Worm (Caenorhabditis elegans) whole organism, early embryonic: ENCODE data around the gene dmsr-14.

Experiments
- B0310.2 ChIP-seq: sonication (generic microtip); optimal IDR thresholded peaks from 2 replicates; lab custom pipeline; 2016; ENCODE audit warnings: mild to moderate bottlenecking, missing genetic modification characterization, missing compliant biosample characterization
- F13C5.2 ChIP-seq: sonication (generic microtip); optimal IDR thresholded peaks from 2 replicates; lab custom pipeline; 2017; ENCODE audit warnings: mild to moderate bottlenecking, missing genetic modification characterization, inconsistent platforms, missing compliant biosample characterization
- aly-1 ChIP-seq: sonication (generic microtip); optimal IDR thresholded peaks from 2 replicates; lab custom pipeline; 2016; ENCODE audit warnings: missing genetic modification characterization, missing compliant biosample characterization
- ama-1 ChIP-seq: fragments of 150-350 bp; optimal IDR thresholded peaks from 2 replicates; lab custom pipeline; 2014
- ceh-13 ChIP-seq: fragments of 200-800 bp; sonication (Bioruptor generic); optimal IDR thresholded peaks from 2 replicates; lab custom pipeline; 2018; ENCODE audit warnings: mild to moderate bottlenecking, missing genetic modification characterization, missing compliant biosample characterization
- ceh-36 ChIP-seq: sonication (generic microtip); optimal IDR thresholded peaks from 2 replicates; lab custom pipeline; 2016; ENCODE audit warnings: missing genetic modification characterization, inconsistent platforms, missing compliant biosample characterization
- ets-7 ChIP-seq: sonication (generic microtip); optimal IDR thresholded peaks from 2 replicates; lab custom pipeline; 2016; ENCODE audit warnings: missing genotype, missing genetic modification characterization, missing compliant biosample characterization
- flt-1 ChIP-seq: fragments of 200-800 bp; sonication (Bioruptor generic); IDR thresholded peaks from 2 replicates; pipeline ENCODE4 v1.3.6; 2022; ENCODE audit warnings: missing genetic modification characterization, missing compliant biosample characterization
- hmbx-1 ChIP-seq: sonication (generic microtip); optimal IDR thresholded peaks from 2 replicates; lab custom pipeline; 2016; ENCODE audit warnings: mild to moderate bottlenecking, missing genetic modification characterization, missing compliant biosample characterization
- hmg-4 ChIP-seq: fragments of 200-800 bp; sonication (Bioruptor generic); optimal IDR thresholded peaks from 2 replicates; lab custom pipeline; 2018; ENCODE audit warnings: mild to moderate bottlenecking, missing genetic modification characterization, missing compliant biosample characterization
- hnd-1 ChIP-seq: sonication (generic microtip); optimal IDR thresholded peaks from 2 replicates; lab custom pipeline; 2016; ENCODE audit warnings: missing genetic modification characterization, missing compliant biosample characterization
- pes-1 ChIP-seq: fragments of 200-800 bp; sonication (Bioruptor generic); IDR thresholded peaks from 2 replicates; pipeline ENCODE4 v1.3.6; 2022; ENCODE audit warnings: missing genetic modification reagents, missing genetic modification characterization, missing compliant biosample characterization
- scrt-1 ChIP-seq: fragments of 200-800 bp; sonication (Bioruptor generic); IDR thresholded peaks from 2 replicates; pipeline ENCODE4 v1.3.6; 2022; ENCODE audit warnings: missing genetic modification characterization, missing compliant biosample characterization
- sea-1 ChIP-seq: fragments of 200-800 bp; sonication (Bioruptor generic); conservative IDR thresholded peaks from 2 replicates; pipeline ENCODE4 v1.3.6; 2022; ENCODE audit warnings: missing genetic modification characterization, missing compliant biosample characterization
- tbx-11 ChIP-seq: fragments of 200-800 bp; sonication (Bioruptor generic); IDR thresholded peaks from 2 replicates; pipeline ENCODE4 v1.3.6; 2022; ENCODE audit warnings: missing genetic modification characterization, missing compliant biosample characterization
- tbx-37 ChIP-seq: fragments of 200-800 bp; sonication (Bioruptor generic); conservative IDR thresholded peaks from 2 replicates; pipeline ENCODE4 v1.3.6; 2022; ENCODE audit warnings: missing genetic modification reagents, missing genetic modification characterization, missing compliant biosample characterization
- tra-4 ChIP-seq: sonication (generic microtip); optimal IDR thresholded peaks from 2 replicates; lab custom pipeline; 2017; ENCODE audit warnings: missing genetic modification characterization, missing compliant biosample characterization

dmsr-14 gene

ce11 chrV:6817184-6817583, at the start of gene dmsr-14:
Gene dmsr-14, minus strand, starts transcription at chrV:6817284.
- no peak for TF ChIP-seq hmg-4 (GFP tag; lab: Kevin White, UChicago)
- no peak for TF ChIP-seq ceh-13
- TF ChIP-seq pes-1, result no peak
- no peak for TF ChIP-seq hmbx-1
- TF ChIP-seq tbx-37, result no peak
- TF ChIP-seq sea-1 (GFP tag; lab: Robert Waterston, UW), result no peak
- TF ChIP-seq ceh-36, result no peak
- TF ChIP-seq ama-1, result no peak
- no peak for TF ChIP-seq tra-4
- no peak for TF ChIP-seq F13C5.2 (tag; lab: Kevin White, UChicago)
- TF ChIP-seq hnd-1 (tag; lab: Kevin White, UChicago), result no peak
- TF ChIP-seq B0310.2, result no peak
- no peak for TF ChIP-seq flt-1 (GFP tag; lab: Robert Waterston, UW)
- TF ChIP-seq scrt-1 (GFP tag; lab: Robert Waterston, UW), result no peak
- no peak for TF ChIP-seq ets-7
- no peak for TF ChIP-seq tbx-11 (GFP tag; lab: Robert Waterston, UW)
- TF ChIP-seq aly-1 (tag; lab: Kevin White, UChicago), result no peak

- no peak for TF ChIP-seq hmg-4 (GFP tag; lab: Kevin White, UChicago)
- TF ChIP-seq hmbx-1, result no peak
- TF ChIP-seq aly-1 (tag; lab: Kevin White, UChicago), result no peak
- no peak for TF ChIP-seq scrt-1 (GFP tag; lab: Robert Waterston, UW)
- no peak for TF ChIP-seq tbx-37
- no peak for TF ChIP-seq ceh-13
- TF ChIP-seq tra-4, result no peak
- TF ChIP-seq ets-7, result no peak
These were observed 37.6 kb upstream of the dmsr-14 start, which contains the start of gene gpa-10 for ce11 chrV:6854711-6855110. Gene gpa-10, minus strand, starts transcription at chrV:6854811.

- TF ChIP-seq hmbx-1 (no peak), aly-1 (tag; lab: Kevin White, UChicago) (no peak), ama-1 (no peak), hmg-4 (GFP tag; lab: Kevin White, UChicago) (no peak), tbx-11 (GFP tag; lab: Robert Waterston, UW) (no peak), B0310.2 (no peak), ets-7 (no peak), hnd-1 (tag; lab: Kevin White, UChicago) (no peak), pes-1 (no peak), tra-4 (no peak), scrt-1 (GFP tag; lab: Robert Waterston, UW) (no peak), ceh-36 (no peak), ceh-13 (no peak), sea-1 (GFP tag; lab: Robert Waterston, UW) (no peak), flt-1 (GFP tag; lab: Robert Waterston, UW) (no peak), tbx-37 (no peak), F13C5.2 (tag; lab: Kevin White, UChicago) (no peak)
These were observed 29.4 kb upstream of the dmsr-14 start, which contains the start of gene lgc-54 for ce11 chrV:6846507-6846906. Gene lgc-54, minus strand, starts transcription at chrV:6846607.

- TF ChIP-seq pes-1 (no peak), tbx-37 (no peak), tra-4 (no peak), hmbx-1 (no peak), hmg-4 (GFP tag; lab: Kevin White, UChicago) (no peak), F13C5.2 (tag; lab: Kevin White, UChicago) (no peak), ceh-36 (no peak), sea-1 (GFP tag; lab: Robert Waterston, UW) (no peak), aly-1 (tag; lab: Kevin White, UChicago) (no peak), ceh-13 (no peak), hnd-1 (tag; lab: Kevin White, UChicago) (no peak), flt-1 (GFP tag; lab: Robert Waterston, UW) (no peak), tbx-11 (GFP tag; lab: Robert Waterston, UW) (no peak), B0310.2 (no peak), ama-1 (no peak), scrt-1 (GFP tag; lab: Robert Waterston, UW) (no peak), ets-7 (no peak)
These were observed 25.4 kb upstream of the dmsr-14 start, which contains the start of gene T15B7.1 for ce11 chrV:6842437-6842836. Gene T15B7.1, plus strand, starts transcription at chrV:6842737.

ce11 chrV:6839008-6839407, 21.9 kb upstream of the dmsr-14 start, which contains the start of gene hpo-8:
Gene hpo-8, plus strand, starts transcription at chrV:6839289.
- no peak for TF ChIP-seq tbx-37
- TF ChIP-seq F13C5.2 (tag; lab: Kevin White, UChicago), result no peak
- TF ChIP-seq hmbx-1, result no peak
- no peak for TF ChIP-seq flt-1 (GFP tag; lab: Robert Waterston, UW)
- TF ChIP-seq tra-4, result no peak
- no peak for TF ChIP-seq sea-1 (GFP tag; lab: Robert Waterston, UW)
- no peak for TF ChIP-seq ets-7
- TF ChIP-seq pes-1, result no peak
- no peak for TF ChIP-seq ceh-36
- no peak for TF ChIP-seq scrt-1 (GFP tag; lab: Robert Waterston, UW)
- no peak for TF ChIP-seq hnd-1 (tag; lab: Kevin White, UChicago)
- no peak for TF ChIP-seq hmg-4 (GFP tag; lab: Kevin White, UChicago)
- TF ChIP-seq B0310.2, result no peak
- TF ChIP-seq ceh-13, result no peak
- TF ChIP-seq tbx-11 (GFP tag; lab: Robert Waterston, UW), result no peak
- no peak for TF ChIP-seq ama-1

- TF ChIP-seq flt-1 (GFP tag; lab: Robert Waterston, UW), result no peak
- TF ChIP-seq tbx-37, result no peak
- TF ChIP-seq B0310.2, result no peak
- TF ChIP-seq pes-1, result no peak
- TF ChIP-seq aly-1 (tag; lab: Kevin White, UChicago), result no peak
- no peak for TF ChIP-seq ceh-13
- TF ChIP-seq tra-4, result no peak
- no peak for TF ChIP-seq hnd-1 (tag; lab: Kevin White, UChicago)
- TF ChIP-seq F13C5.2 (tag; lab: Kevin White, UChicago), result no peak
- no peak for TF ChIP-seq ama-1
- TF ChIP-seq tbx-11 (GFP tag; lab: Robert Waterston, UW), result no peak
- TF ChIP-seq hmbx-1, result no peak
- TF ChIP-seq sea-1 (GFP tag; lab: Robert Waterston, UW), result no peak
- no peak for TF ChIP-seq hmg-4 (GFP tag; lab: Kevin White, UChicago)
- TF ChIP-seq ets-7, result no peak
- TF ChIP-seq ceh-36, result no peak
- TF ChIP-seq scrt-1 (GFP tag; lab: Robert Waterston, UW), result no peak
These were observed 21.5 kb upstream of the dmsr-14 start, which contains the start of gene T15B7.15 for ce11 chrV:6838599-6838998. Gene T15B7.15, minus strand, starts transcription at chrV:6838665.

ce11 chrV:6836036-6836435, 19.0 kb upstream of the dmsr-14 start:
- TF ChIP-seq hmbx-1 (no peak), scrt-1 (GFP tag; lab: Robert Waterston, UW) (no peak), B0310.2 (no peak), hnd-1 (tag; lab: Kevin White, UChicago) (no peak), ceh-36 (no peak), hmg-4 (GFP tag; lab: Kevin White, UChicago) (no peak), ama-1 (no peak)
